Worm (Caenorhabditis elegans): ENCODE measurements around the gene osm-1.

The osm-1 gene

ce11 chrX:16534564-16534963 lies 5.9 kb upstream of the osm-1 start:
- TF ChIP-seq ceh-34 (tag; optimal IDR thresholded peaks at IDR 0.05) (peak; percentile 3), pag-3 (tag; optimal IDR thresholded peaks at IDR 0.05; ENCODE audit: borderline replicate concordance) (no peak), ceh-24 (tag; optimal IDR thresholded peaks at IDR 0.05) (no peak), ceh-18 (tag; optimal IDR thresholded peaks at IDR 0.05) (peak; percentile 74), ceh-2 (tag; optimal IDR thresholded peaks at IDR 0.05) (no peak), elt-2 (tag; optimal IDR thresholded peaks at IDR 0.05) (no peak), nhr-11 (tag; optimal IDR thresholded peaks at IDR 0.05) (no peak), ama-1 (optimal IDR thresholded peaks at IDR 0.05) (no peak), madf-2 (tag; optimal IDR thresholded peaks at IDR 0.05) (no peak), hlh-15 (tag; optimal IDR thresholded peaks at IDR 0.05) (no peak), lin-11 (tag; optimal IDR thresholded peaks at IDR 0.05) (no peak), nfya-1 (tag; optimal IDR thresholded peaks at IDR 0.05) (peak; percentile 17), unc-55 (GFP tag; optimal IDR thresholded peaks at IDR 0.05) (peak; percentile 99), lim-6 (tag; optimal IDR thresholded peaks at IDR 0.05) (no peak), elt-4 (tag; optimal IDR thresholded peaks at IDR 0.05) (no peak), unc-86 (tag; optimal IDR thresholded peaks at IDR 0.05) (no peak), sox-4 (tag; optimal IDR thresholded peaks at IDR 0.05) (no peak), rnt-1 (tag; optimal IDR thresholded peaks at IDR 0.05) (peak; percentile 85)

ce11 chrX:16535192-16535591 lies 5.3 kb upstream of the osm-1 start:
- TF ChIP-seq fkh-6 (tag; optimal IDR thresholded peaks at IDR 0.05) (no peak), unc-86 (tag; optimal IDR thresholded peaks at IDR 0.05) (no peak), eyg-1 (tag; optimal IDR thresholded peaks at IDR 0.05) (no peak), K09A11.1 (tag; optimal IDR thresholded peaks at IDR 0.05; ENCODE audit: insufficient read depth) (no peak), unc-55 (GFP tag; optimal IDR thresholded peaks at IDR 0.05) (no peak), nhr-232 (tag; optimal IDR thresholded peaks at IDR 0.05) (no peak), unc-42 (tag; optimal IDR thresholded peaks at IDR 0.05) (no peak), hlh-6 (tag; optimal IDR thresholded peaks at IDR 0.05) (no peak), hlh-13 (GFP tag; optimal IDR thresholded peaks at IDR 0.05) (no peak)

ce11 chrX:16536230-16536940 lies 4.1 kb upstream of the osm-1 start, which contains the start of gene pat-9:
pat-9 (plus strand) TSS chrX:16536890.
- TF ChIP-seq tbx-2 (tag; optimal IDR thresholded peaks at IDR 0.05) (peak; percentile 37), ceh-6 (GFP tag; optimal IDR thresholded peaks at IDR 0.05) (no peak)

- TF ChIP-seq pha-4 (tag; optimal IDR thresholded peaks at IDR 0.05) (no peak), C08G9.2 (tag; optimal IDR thresholded peaks at IDR 0.05) (no peak), sox-4 (tag; optimal IDR thresholded peaks at IDR 0.05) (no peak), pax-1 (tag; optimal IDR thresholded peaks at IDR 0.05) (no peak), rnt-1 (tag; optimal IDR thresholded peaks at IDR 0.05) (no peak), pat-9 (tag; optimal IDR thresholded peaks at IDR 0.05) (no peak), ceh-6 (GFP tag; optimal IDR thresholded peaks at IDR 0.05) (no peak), lin-11 (tag; optimal IDR thresholded peaks at IDR 0.05) (no peak)
Measured at ce11 chrX:16543887-16544286, 3.4 kb downstream of the osm-1 start.

ce11 chrX:16545641-16546040 lies 5.2 kb downstream of the osm-1 start:
- TF ChIP-seq sdc-2 (tag; optimal IDR thresholded peaks at IDR 0.05) (no peak), hlh-30 (tag; optimal IDR thresholded peaks at IDR 0.05; ENCODE audit: insufficient read depth) (no peak), unc-42 (tag; optimal IDR thresholded peaks at IDR 0.05) (no peak), C38D4.7 (GFP tag; optimal IDR thresholded peaks at IDR 0.05) (no peak), ceh-18 (tag; optimal IDR thresholded peaks at IDR 0.05) (no peak), ama-1 (optimal IDR thresholded peaks at IDR 0.05) (no peak), hlh-8 (tag; optimal IDR thresholded peaks at IDR 0.05) (no peak), eyg-1 (tag; optimal IDR thresholded peaks at IDR 0.05) (no peak), pax-1 (tag; optimal IDR thresholded peaks at IDR 0.05) (no peak), ztf-16 (tag; optimal IDR thresholded peaks at IDR 0.05) (no peak), sox-4 (tag; optimal IDR thresholded peaks at IDR 0.05) (no peak), rnt-1 (tag; optimal IDR thresholded peaks at IDR 0.05) (no peak), ceh-2 (tag; optimal IDR thresholded peaks at IDR 0.05) (no peak), mec-3 (tag; optimal IDR thresholded peaks at IDR 0.05; ENCODE audit: borderline replicate concordance) (no peak)

All from whole organism, late embryonic.